Worm (Caenorhabditis elegans): ENCODE measurements around the gene Y37D8A.4.

DNA sequence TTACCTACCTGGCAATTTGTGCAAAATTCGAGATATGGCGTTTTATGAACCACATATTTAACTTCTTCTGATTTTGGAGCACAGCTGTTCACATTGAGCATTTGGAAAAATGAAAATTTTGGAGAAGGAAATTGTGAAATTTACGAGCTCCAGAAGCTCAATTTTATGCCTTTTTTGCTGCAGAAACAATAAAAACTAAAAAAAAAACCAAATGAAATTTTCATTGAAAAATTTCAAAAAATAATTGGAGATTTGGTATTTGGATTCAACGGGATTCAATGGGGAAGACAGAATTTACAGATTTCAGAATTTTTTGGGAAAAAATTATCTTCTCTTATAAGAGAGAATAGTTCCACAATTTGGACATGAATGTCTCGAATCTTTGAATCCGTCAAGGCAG, 17.9 kb upstream of the Y37D8A.4 start, which contains the start of gene Y37D8A.26:
- TF ChIP-seq hmbx-1 (tag; optimal IDR thresholded peaks at IDR 0.05) (no peak), sea-1 (GFP tag; conservative IDR thresholded peaks at IDR 0.05) (no peak), ama-1 (optimal IDR thresholded peaks at IDR 0.05) (no peak), flt-1 (GFP tag; IDR thresholded peaks at IDR 0.05) (no peak), tbx-37 (GFP tag; conservative IDR thresholded peaks at IDR 0.05) (no peak), hmg-4 (GFP tag; optimal IDR thresholded peaks at IDR 0.05) (no peak), F13C5.2 (tag; optimal IDR thresholded peaks at IDR 0.05) (no peak), ceh-36 (tag; optimal IDR thresholded peaks at IDR 0.05) (no peak), B0310.2 (tag; optimal IDR thresholded peaks at IDR 0.05) (no peak), hnd-1 (tag; optimal IDR thresholded peaks at IDR 0.05) (no peak), scrt-1 (GFP tag; IDR thresholded peaks at IDR 0.05) (no peak), pes-1 (GFP tag; IDR thresholded peaks at IDR 0.05) (no peak)

All from whole organism, early embryonic.